Fruit fly (Drosophila melanogaster) whole organism, embryonic: ENCODE results near the gene Paris.

Experiments used
- Awh ChIP-seq: fragments of 200-800 bp; sonication (Bioruptor generic); IDR thresholded peaks from 2 replicates; pipeline ENCODE4, ENCODE4 v1.3.6; 2022; ENCODE audit warnings: missing biosample characterization, missing genetic modification characterization
- C15 ChIP-seq: fragments of 200-800 bp; sonication (Bioruptor generic); IDR thresholded peaks from 3 replicates; pipeline ENCODE4 v1.3.6; 2022; ENCODE audit warnings: missing biosample characterization, missing genetic modification characterization
- CG12391 ChIP-seq: fragments of 200-800 bp; sonication (Bioruptor generic); optimal IDR thresholded peaks from 3 replicates; lab custom pipeline; 2018; ENCODE audit warnings: missing biosample characterization, mild to moderate bottlenecking, missing genetic modification characterization, moderate library complexity
- CG12659 ChIP-seq: fragments of 200-800 bp; sonication (Bioruptor generic); optimal IDR thresholded peaks from 3 replicates; lab custom pipeline; 2017; ENCODE audit warnings: mild to moderate bottlenecking, missing biosample characterization, missing genetic modification reagents, missing genetic modification characterization
- CG13287 ChIP-seq: fragments of 200-800 bp; sonication (Bioruptor generic); IDR thresholded peaks from 2 replicates; pipeline ENCODE4 v1.3.6; 2022; ENCODE audit warnings: missing biosample characterization, missing genetic modification characterization; ENCODE audit not compliant: partially characterized antibody
- CG13894 ChIP-seq: fragments of 200-800 bp; sonication (Bioruptor generic); optimal IDR thresholded peaks from 3 replicates; lab custom pipeline; 2018; ENCODE audit warnings: missing biosample characterization, mild to moderate bottlenecking, missing genetic modification characterization, moderate library complexity
- CG14667 ChIP-seq: fragments of 200-800 bp; sonication (Bioruptor generic); IDR thresholded peaks from 2 replicates; pipeline ENCODE4 v1.3.6; 2022; ENCODE audit warnings: missing biosample characterization, missing genetic modification characterization
- CG15479 ChIP-seq: fragments of 200-800 bp; sonication (Bioruptor generic); optimal IDR thresholded peaks from 3 replicates; lab custom pipeline; 2019; ENCODE audit warnings: missing biosample characterization, mild to moderate bottlenecking, missing genetic modification characterization, moderate library complexity
- CG2889 ChIP-seq: fragments of 200-800 bp; sonication (Bioruptor generic); IDR thresholded peaks from 3 replicates; pipeline ENCODE4 v1.3.6; 2022; ENCODE audit warnings: missing biosample characterization, missing genetic modification characterization
- CG31224 ChIP-seq: fragments of 200-800 bp; sonication (Bioruptor generic); IDR thresholded peaks from 2 replicates; pipeline ENCODE4 v1.3.6; 2022; ENCODE audit warnings: missing biosample characterization, missing genetic modification characterization
- CG4404 ChIP-seq: fragments of 200-800 bp; sonication (Bioruptor generic); IDR thresholded peaks from 2 replicates; pipeline ENCODE4 v1.3.6; 2022; ENCODE audit warnings: missing biosample characterization, missing genetic modification characterization
- CG6689 ChIP-seq: fragments of 200-800 bp; sonication (Bioruptor generic); IDR thresholded peaks from 2 replicates; pipeline ENCODE4 v1.3.6; 2022; ENCODE audit warnings: missing biosample characterization, missing genetic modification characterization
- CG7556 ChIP-seq: fragments of 200-800 bp; sonication (Bioruptor generic); optimal IDR thresholded peaks from 2 replicates; lab custom pipeline; 2017; ENCODE audit warnings: missing biosample characterization, mild to moderate bottlenecking, missing genetic modification characterization
- CG7928 ChIP-seq: fragments of 200-800 bp; sonication (Bioruptor generic); optimal IDR thresholded peaks from 2 replicates; lab custom pipeline; 2017; ENCODE audit warnings: missing biosample characterization, mild to moderate bottlenecking, missing genetic modification characterization
- CG9215 ChIP-seq: fragments of 200-800 bp; sonication (Bioruptor generic); IDR thresholded peaks from 2 replicates; pipeline ENCODE4 v1.3.6; 2022; ENCODE audit warnings: missing biosample characterization, missing genetic modification characterization
- Doc3 ChIP-seq: fragments of 200-800 bp; sonication (Bioruptor generic); IDR thresholded peaks from 3 replicates; pipeline ENCODE4 v1.3.6; 2022; ENCODE audit warnings: missing biosample characterization, missing genetic modification characterization; ENCODE audit not compliant: partially characterized antibody
- Eip74EF ChIP-seq, 2 experiments: fragments of 200-800 bp in 1 of 2; fragments of >200 bp in 1 of 2; sonication (Bioruptor generic) in 1 of 2; optimal IDR thresholded peaks; 2 replicates each; lab custom pipeline; 2017 to 2019; ENCODE audit warnings: missing biosample characterization in 2 of 2, missing genetic modification characterization in 2 of 2, mild to moderate bottlenecking in 1 of 2, moderate library complexity in 1 of 2
- Fer1 ChIP-seq: fragments of 200-800 bp; sonication (Bioruptor generic); optimal IDR thresholded peaks from 2 replicates; lab custom pipeline; 2017; ENCODE audit warnings: missing biosample characterization, mild to moderate bottlenecking, missing genetic modification characterization
- H2.0 ChIP-seq: fragments of 200-800 bp; sonication (Bioruptor generic); IDR thresholded peaks from 2 replicates; pipeline ENCODE4 v1.3.6; 2022; ENCODE audit warnings: missing biosample characterization, missing genetic modification characterization
- HLH54F ChIP-seq: fragments of 200-800 bp; sonication (Bioruptor generic); optimal IDR thresholded peaks from 3 replicates; lab custom pipeline; 2016; ENCODE audit warnings: missing biosample characterization, missing genetic modification characterization
- Jarid2 ChIP-seq: fragments of 200-800 bp; sonication (Bioruptor generic); optimal IDR thresholded peaks from 3 replicates; lab custom pipeline; 2017; ENCODE audit warnings: mild to moderate bottlenecking, missing biosample characterization, missing genetic modification reagents, missing genetic modification characterization
- Lhr ChIP-seq: fragments of 200-800 bp; sonication (Bioruptor generic); optimal IDR thresholded peaks from 3 replicates; lab custom pipeline; 2017; ENCODE audit warnings: mild to moderate bottlenecking, missing biosample characterization, missing genetic modification reagents, missing genetic modification characterization
- MBD-R2 ChIP-seq: fragments of 200-800 bp; sonication (Bioruptor generic); IDR thresholded peaks from 2 replicates; pipeline ENCODE4 v1.3.6; 2022; ENCODE audit warnings: missing biosample characterization, missing genetic modification characterization
- Oaz ChIP-seq: fragments of 200-800 bp; sonication (Bioruptor generic); IDR thresholded peaks from 2 replicates; pipeline ENCODE4 v1.3.6; 2022; ENCODE audit warnings: missing biosample characterization, missing genetic modification characterization
- Ravus ChIP-seq: fragments of 200-800 bp; sonication (Bioruptor generic); IDR thresholded peaks from 2 replicates; pipeline ENCODE4 v1.3.6; 2022; ENCODE audit warnings: missing biosample characterization, missing genetic modification characterization
- Sry-δ ChIP-seq: fragments of 200-800 bp; sonication (Bioruptor generic); optimal IDR thresholded peaks from 2 replicates; lab custom pipeline; 2016; ENCODE audit warnings: missing biosample characterization, missing genetic modification characterization
- Xrp1 ChIP-seq: fragments of 200-800 bp; sonication (Bioruptor generic); IDR thresholded peaks from 2 replicates; pipeline ENCODE4 v1.3.6; 2022; ENCODE audit warnings: missing biosample characterization, missing genetic modification characterization
- al ChIP-seq: fragments of 200-800 bp; sonication (Bioruptor generic); IDR thresholded peaks from 2 replicates; pipeline ENCODE4 v1.3.6; 2022; ENCODE audit warnings: missing biosample characterization, missing genetic modification characterization
- az2 ChIP-seq: fragments of 200-800 bp; sonication (Bioruptor generic); optimal IDR thresholded peaks from 3 replicates; lab custom pipeline; 2016; ENCODE audit warnings: missing biosample characterization, missing genetic modification characterization
- cg ChIP-seq: fragments of 200-800 bp; sonication (Bioruptor generic); optimal IDR thresholded peaks from 3 replicates; lab custom pipeline; 2019; ENCODE audit warnings: missing biosample characterization, mild to moderate bottlenecking, missing genetic modification characterization, moderate library complexity
- ci ChIP-seq: fragments of 200-800 bp; sonication (Bioruptor generic); IDR thresholded peaks from 3 replicates; pipeline ENCODE4 v1.3.6; 2022; ENCODE audit warnings: missing biosample characterization, missing genetic modification characterization
- disco-r ChIP-seq: fragments of 200-800 bp; sonication (Bioruptor generic); optimal IDR thresholded peaks from 2 replicates; lab custom pipeline; 2016; ENCODE audit warnings: missing biosample characterization, missing genetic modification characterization
- ftz-f1 ChIP-seq: fragments of 200-800 bp; sonication (Bioruptor generic); optimal IDR thresholded peaks from 2 replicates; lab custom pipeline; 2016; ENCODE audit warnings: missing biosample characterization, missing genetic modification characterization
- h ChIP-seq: fragments of >200 bp; optimal IDR thresholded peaks from 2 replicates; lab custom pipeline; 2017
- her ChIP-seq: fragments of 200-800 bp; sonication (Bioruptor generic); optimal IDR thresholded peaks from 2 replicates; lab custom pipeline; 2016; ENCODE audit warnings: missing biosample characterization, missing genetic modification characterization
- hkb ChIP-seq, 2 experiments: fragments of 200-800 bp in 1 of 2; fragments of >200 bp in 1 of 2; sonication (Bioruptor generic) in 1 of 2; IDR thresholded peaks in 1 of 2; optimal IDR thresholded peaks in 1 of 2; 2 replicates each; pipeline versions ENCODE4 v1.3.6 to Lab custom; 2017 to 2022; ENCODE audit warnings: missing biosample characterization in 1 of 2, missing genetic modification characterization in 1 of 2
- ken ChIP-seq: fragments of 200-800 bp; sonication (Bioruptor generic); IDR thresholded peaks from 3 replicates; pipeline ENCODE4 v1.3.6; 2022; ENCODE audit warnings: missing biosample characterization, missing genetic modification characterization
- knrl ChIP-seq: fragments of 200-800 bp; sonication (Bioruptor generic); IDR thresholded peaks from 3 replicates; pipeline ENCODE4 v1.3.6; 2022; ENCODE audit warnings: missing biosample characterization, missing genetic modification characterization; ENCODE audit not compliant: partially characterized antibody
- lov ChIP-seq, 2 experiments: fragments of 200-800 bp in 1 of 2; fragments of >200 bp in 1 of 2; sonication (Bioruptor generic) in 1 of 2; IDR thresholded peaks in 1 of 2; optimal IDR thresholded peaks in 1 of 2; 2 replicates in 1 of 2; 3 replicates in 1 of 2; pipeline versions ENCODE4 v1.3.6 to Lab custom; 2017 to 2022; ENCODE audit warnings: missing biosample characterization in 1 of 2, missing genetic modification characterization in 1 of 2
- nau ChIP-seq: fragments of 200-800 bp; sonication (Bioruptor generic); optimal IDR thresholded peaks from 3 replicates; lab custom pipeline; 2017; ENCODE audit warnings: missing biosample characterization, mild to moderate bottlenecking, missing genetic modification characterization, missing genetic modification reagents
- nmo ChIP-seq: fragments of 200-800 bp; sonication (Bioruptor generic); optimal IDR thresholded peaks from 2 replicates; lab custom pipeline; 2018; ENCODE audit warnings: missing biosample characterization, mild to moderate bottlenecking, missing genetic modification characterization, moderate library complexity
- nom ChIP-seq: fragments of 200-800 bp; sonication (Bioruptor generic); optimal IDR thresholded peaks from 2 replicates; lab custom pipeline; 2017; ENCODE audit warnings: missing biosample characterization, missing genetic modification characterization, mild to moderate bottlenecking, moderate library complexity, missing genetic modification reagents
- pum ChIP-seq: fragments of 200-800 bp; sonication (Bioruptor generic); optimal IDR thresholded peaks from 2 replicates; lab custom pipeline; 2016; ENCODE audit warnings: missing biosample characterization, missing genetic modification characterization
- scrt ChIP-seq: fragments of 200-800 bp; sonication (Bioruptor generic); optimal IDR thresholded peaks from 2 replicates; lab custom pipeline; 2018; ENCODE audit warnings: missing biosample characterization, mild to moderate bottlenecking, missing genetic modification characterization, moderate library complexity
- ssp ChIP-seq: fragments of 200-800 bp; sonication (Bioruptor generic); IDR thresholded peaks from 2 replicates; pipeline ENCODE4 v1.3.6; 2022; ENCODE audit warnings: missing biosample characterization, missing genetic modification characterization
- tgo ChIP-seq: fragments of 200-800 bp; sonication (Bioruptor generic); IDR thresholded peaks from 3 replicates; pipeline ENCODE4 v1.3.6; 2022; ENCODE audit warnings: missing biosample characterization, missing genetic modification characterization
- ttk ChIP-seq: fragments of 200-800 bp; sonication (Bioruptor generic); IDR thresholded peaks from 2 replicates; pipeline ENCODE4 v2.1.2; 2022; ENCODE audit warnings: missing biosample characterization, missing genetic modification characterization

Paris gene

dm6 chr2L:4440881-4441737 is 22.3 kb upstream of the Paris start, which contains the start of gene CG15431 (continued):
- TF ChIP-seq CG31224 (GFP tag; lab: Robert Waterston, UW): peak; percentile 37; the same call in 1 of the 2 replicates
- peak; percentile 31 for TF ChIP-seq nmo (GFP tag; lab: Kevin White, UChicago)
- no peak for TF ChIP-seq Doc3 (GFP tag; lab: Robert Waterston, UW)
- no peak for TF ChIP-seq pum (GFP tag; lab: Kevin White, UChicago)
- peak; percentile 56 for TF ChIP-seq CG9215 (GFP tag; lab: Robert Waterston, UW)
- peak; percentile 82 for TF ChIP-seq Jarid2 (GFP tag; lab: Kevin White, UChicago)
- TF ChIP-seq CG7556 (GFP tag; lab: Kevin White, UChicago): peak; percentile 79
- TF ChIP-seq ssp (GFP tag; lab: Robert Waterston, UW): 0 out of 2 replicates have a peak, but pooled peaks have one; percentile 20
- TF ChIP-seq ken (GFP tag; lab: Robert Waterston, UW): 0 out of 3 replicates have a peak, but pooled peaks have one; percentile 42
- 0 out of 2 replicates have a peak, but pooled peaks have one; percentile 15 for TF ChIP-seq CG13287 (GFP tag; lab: Robert Waterston, UW)
- TF ChIP-seq nau: peak; percentile 55
- no peak for TF ChIP-seq h (lab: Kevin White, UChicago)
- TF ChIP-seq knrl: no peak
- no peak for TF ChIP-seq her
- no peak for TF ChIP-seq hkb (optimal IDR thresholded peaks at IDR 0.05; lab: Kevin White, UChicago)
- TF ChIP-seq hkb (GFP tag; IDR thresholded peaks at IDR 0.05; lab: Robert Waterston, UW): peak; percentile 67
- TF ChIP-seq Oaz: peak; percentile 35; the same call in 1 of the 2 replicates
- TF ChIP-seq Eip74EF (GFP tag; optimal IDR thresholded peaks at IDR 0.05; lab: Kevin White, UChicago): peak in 1 of 2 experiments; percentile 53
- no peak for TF ChIP-seq CG15479
- no peak for TF ChIP-seq nom (GFP tag; lab: Kevin White, UChicago)
- no peak for TF ChIP-seq disco-r
- peak; percentile 46; the same call in 1 of the 3 replicates for TF ChIP-seq C15 (GFP tag; lab: Robert Waterston, UW)
- TF ChIP-seq scrt: peak; percentile 55
- peak; percentile 15 for TF ChIP-seq CG13894 (tag; lab: Kevin White, UChicago)
- no peak for TF ChIP-seq CG7928 (GFP tag; lab: Kevin White, UChicago)
- peak; percentile 61 for TF ChIP-seq CG12391 (tag; lab: Kevin White, UChicago)
- peak; percentile 16; the same call in 1 of the 3 replicates for TF ChIP-seq CG2889 (GFP tag; lab: Robert Waterston, UW)
- TF ChIP-seq Xrp1 (GFP tag; lab: Robert Waterston, UW): peak; percentile 57
- peak; percentile 39 for TF ChIP-seq CG12659 (GFP tag; lab: Kevin White, UChicago)
- TF ChIP-seq ttk: peak; percentile 57
- 0 out of 2 replicates have a peak, but pooled peaks have one; percentile 29 for TF ChIP-seq CG6689
- TF ChIP-seq CG4404 (GFP tag; lab: Robert Waterston, UW): peak; percentile 25; the same call in 1 of the 2 replicates
- no peak for TF ChIP-seq Sry-δ (GFP tag; lab: Kevin White, UChicago)
- peak; percentile 67 for TF ChIP-seq Fer1
- TF ChIP-seq al (GFP tag; lab: Robert Waterston, UW): 0 out of 2 replicates have a peak, but pooled peaks have one; percentile 37
- no peak for TF ChIP-seq cg
- TF ChIP-seq H2.0 (GFP tag; lab: Robert Waterston, UW): peak; percentile 57
- TF ChIP-seq Ravus (GFP tag; lab: Robert Waterston, UW): no peak
- peak; percentile 52 for TF ChIP-seq az2 (GFP tag; lab: Kevin White, UChicago)
- 0 out of 2 replicates have a peak, but pooled peaks have one; percentile 8 for TF ChIP-seq CG14667
- no peak for TF ChIP-seq Lhr (GFP tag; lab: Kevin White, UChicago)
- TF ChIP-seq Awh: no peak
- TF ChIP-seq ftz-f1 (GFP tag; lab: Kevin White, UChicago): peak; percentile 5
- peak; percentile 50; the same call in 2 of the 3 replicates for TF ChIP-seq tgo (GFP tag; lab: Robert Waterston, UW)
- peak; percentile 68; the same call in 1 of the 3 replicates for TF ChIP-seq ci (GFP tag; lab: Robert Waterston, UW)
- TF ChIP-seq lov (optimal IDR thresholded peaks at IDR 0.05; lab: Kevin White, UChicago): no peak
- TF ChIP-seq lov (GFP tag; IDR thresholded peaks at IDR 0.05; lab: Robert Waterston, UW): no peak
- peak; percentile 35; the same call in 1 of the 2 replicates for TF ChIP-seq MBD-R2
- TF ChIP-seq HLH54F: peak; percentile 46
